Worm (Caenorhabditis elegans): ENCODE results near the gene cyp-35A5.

- TF ChIP-seq nhr-237 (tag; optimal IDR thresholded peaks at IDR 0.05): no peak
- no peak for TF ChIP-seq rbr-2 (tag; optimal IDR thresholded peaks at IDR 0.05)
- no peak for TF ChIP-seq fkh-10 (GFP tag; optimal IDR thresholded peaks at IDR 0.05)
- no peak for TF ChIP-seq R02D3.7 (tag; optimal IDR thresholded peaks at IDR 0.05)
- TF ChIP-seq F44E2.7 (GFP tag; IDR thresholded peaks at IDR 0.05): no peak
- TF ChIP-seq zfp-3 (GFP tag; conservative IDR thresholded peaks at IDR 0.05): no peak
- TF ChIP-seq daf-12 (tag; optimal IDR thresholded peaks at IDR 0.05): no peak
- TF ChIP-seq ceh-82 (tag; optimal IDR thresholded peaks at IDR 0.05): no peak
- no peak for TF ChIP-seq ceh-28 (tag; optimal IDR thresholded peaks at IDR 0.05)
- no peak for TF ChIP-seq T26A8.4 (GFP tag; IDR thresholded peaks at IDR 0.05)
Measured at ce11 chrV:3929099-3929498, 7.0 kb upstream of the cyp-35A5 start, which contains the start of gene srx-64.
